Worm (Caenorhabditis elegans) whole organism, young adult: ENCODE measurements around the gene tni-4.
A peak's percentile ranks its signal among the peaks of the same experiment; 100 is the strongest.

Experiments used
- B0035.1 ChIP-seq: sonication (generic microtip); optimal IDR thresholded peaks from 2 replicates; lab custom pipeline; 2016; ENCODE audit warnings: missing genetic modification characterization, mild to moderate bottlenecking, missing compliant biosample characterization, missing genotype, missing genetic modification reagents
- F57A8.1 ChIP-seq: fragments of 200-800 bp; sonication (Bioruptor generic); optimal IDR thresholded peaks from 2 replicates; lab custom pipeline; 2018; ENCODE audit warnings: mild to moderate bottlenecking, missing genetic modification characterization, moderate library complexity, missing compliant biosample characterization
- K11D2.4 ChIP-seq: fragments of 200-800 bp; sonication (Bioruptor generic); IDR thresholded peaks from 2 replicates; pipeline ENCODE4 v1.3.6; 2022; ENCODE audit warnings: missing genetic modification reagents, missing genetic modification characterization, missing compliant biosample characterization
- K12H6.12 ChIP-seq: fragments of 200-800 bp; sonication (Bioruptor generic); optimal IDR thresholded peaks from 2 replicates; lab custom pipeline; 2018; ENCODE audit warnings: mild to moderate bottlenecking, missing genetic modification characterization, missing compliant biosample characterization
- Y53G8AR.9 ChIP-seq: fragments of 200-800 bp; sonication (Bioruptor generic); conservative IDR thresholded peaks from 2 replicates; pipeline ENCODE4 v1.3.6; 2022; ENCODE audit warnings: missing genetic modification reagents, missing genetic modification characterization, missing compliant biosample characterization
- Y95B8A.8 ChIP-seq: fragments of 200-800 bp; sonication (Bioruptor generic); IDR thresholded peaks from 2 replicates; pipeline ENCODE4 v1.3.6; 2022; ENCODE audit warnings: missing genetic modification reagents, missing genetic modification characterization, missing compliant biosample characterization
- aptf-2 ChIP-seq: fragments of 200-800 bp; sonication (Bioruptor generic); conservative IDR thresholded peaks from 2 replicates; pipeline ENCODE4 v1.3.6; 2022; ENCODE audit warnings: missing genetic modification reagents, missing genetic modification characterization, missing compliant biosample characterization
- aptf-3 ChIP-seq: fragments of 200-800 bp; sonication (Bioruptor generic); IDR thresholded peaks from 2 replicates; pipeline ENCODE4 v1.3.6; 2022; ENCODE audit warnings: missing genetic modification characterization, missing compliant biosample characterization
- atf-7 ChIP-seq: sonication (generic microtip); optimal IDR thresholded peaks from 2 replicates; lab custom pipeline; 2017; ENCODE audit warnings: mild to moderate bottlenecking, missing genetic modification characterization, missing compliant biosample characterization
- attf-5 ChIP-seq: fragments of 200-800 bp; sonication (Bioruptor generic); optimal IDR thresholded peaks from 2 replicates; lab custom pipeline; 2018; ENCODE audit warnings: mild to moderate bottlenecking, missing genetic modification characterization, missing compliant biosample characterization
- bed-2 ChIP-seq: fragments of 200-800 bp; sonication (Bioruptor generic); IDR thresholded peaks from 2 replicates; pipeline ENCODE4 v1.3.6; 2022; ENCODE audit warnings: missing genetic modification reagents, missing genetic modification characterization, missing compliant biosample characterization
- cebp-1 ChIP-seq, 2 experiments: fragments of 200-800 bp in 1 of 2; sonication (Bioruptor generic) in 1 of 2; sonication (generic microtip) in 1 of 2; IDR thresholded peaks in 1 of 2; optimal IDR thresholded peaks in 1 of 2; 2 replicates each; pipeline versions ENCODE4 v1.3.6 to Lab custom; 2017 to 2022; ENCODE audit warnings: missing compliant biosample characterization in 2 of 2, missing genetic modification characterization in 2 of 2, mild to moderate bottlenecking in 1 of 2, missing genetic modification reagents in 1 of 2, moderate library complexity in 1 of 2
- ceh-40 ChIP-seq: fragments of 200-800 bp; sonication (Bioruptor generic); IDR thresholded peaks from 2 replicates; pipeline ENCODE4 v1.3.6; 2022; ENCODE audit warnings: missing genetic modification characterization, missing compliant biosample characterization
- ceh-91 ChIP-seq: fragments of 200-800 bp; sonication (Bioruptor generic); IDR thresholded peaks from 2 replicates; pipeline ENCODE4 v1.3.6; 2022; ENCODE audit warnings: missing genetic modification reagents, missing genetic modification characterization, missing compliant biosample characterization
- chd-7 ChIP-seq: sonication (generic microtip); optimal IDR thresholded peaks from 2 replicates; lab custom pipeline; 2016; ENCODE audit warnings: mild to moderate bottlenecking, missing genetic modification characterization, moderate library complexity, missing compliant biosample characterization
- dox-1 ChIP-seq: fragments of 200-800 bp; sonication (Bioruptor generic); IDR thresholded peaks from 2 replicates; pipeline ENCODE4 v1.3.6; 2022; ENCODE audit warnings: missing genetic modification reagents, missing genetic modification characterization, missing compliant biosample characterization
- ekl-4 ChIP-seq: fragments of 200-800 bp; sonication (Bioruptor generic); IDR thresholded peaks from 2 replicates; pipeline ENCODE4 v1.3.6; 2022; ENCODE audit warnings: missing genetic modification reagents, missing genetic modification characterization, missing compliant biosample characterization
- fkh-3 ChIP-seq: sonication (generic microtip); optimal IDR thresholded peaks from 2 replicates; lab custom pipeline; 2016; ENCODE audit warnings: mild to moderate bottlenecking, missing genetic modification characterization, missing compliant biosample characterization
- gei-17 ChIP-seq: fragments of 200-800 bp; sonication (Bioruptor generic); optimal IDR thresholded peaks from 2 replicates; lab custom pipeline; 2018; ENCODE audit warnings: mild to moderate bottlenecking, missing genetic modification characterization, missing compliant biosample characterization
- him-1 ChIP-seq: sonication (generic microtip); optimal IDR thresholded peaks from 2 replicates; lab custom pipeline; 2016; ENCODE audit warnings: missing genotype, missing genetic modification reagents, missing genetic modification characterization, missing compliant biosample characterization
- hsf-1 ChIP-seq: fragments of 200-800 bp; sonication (Bioruptor generic); IDR thresholded peaks from 2 replicates; pipeline ENCODE4 v1.3.6; 2022; ENCODE audit warnings: missing genetic modification reagents, missing genetic modification characterization, missing compliant biosample characterization
- lin-54 ChIP-seq: fragments of 200-800 bp; sonication (Bioruptor generic); optimal IDR thresholded peaks from 2 replicates; lab custom pipeline; 2018; ENCODE audit warnings: mild to moderate bottlenecking, missing genetic modification characterization, missing compliant biosample characterization
- madf-3 ChIP-seq: fragments of 200-800 bp; sonication (Bioruptor generic); IDR thresholded peaks from 2 replicates; pipeline ENCODE4 v1.3.6; 2022; ENCODE audit warnings: missing genetic modification reagents, missing genetic modification characterization, missing compliant biosample characterization
- madf-6 ChIP-seq: fragments of 200-800 bp; sonication (Bioruptor generic); IDR thresholded peaks from 2 replicates; pipeline ENCODE4 v1.3.6; 2022; ENCODE audit warnings: missing genetic modification reagents, missing genetic modification characterization, missing compliant biosample characterization
- madf-8 ChIP-seq: fragments of 200-800 bp; sonication (Bioruptor generic); conservative IDR thresholded peaks from 2 replicates; pipeline ENCODE4 v1.3.6; 2022; ENCODE audit warnings: missing genetic modification reagents, missing genetic modification characterization, missing compliant biosample characterization
- mcd-1 ChIP-seq: fragments of 200-800 bp; sonication (Bioruptor generic); IDR thresholded peaks from 2 replicates; pipeline ENCODE4 v1.3.6; 2022; ENCODE audit warnings: missing genetic modification reagents, missing genetic modification characterization, missing compliant biosample characterization
- nfya-1 ChIP-seq: sonication (generic microtip); optimal IDR thresholded peaks from 2 replicates; lab custom pipeline; 2017; ENCODE audit warnings: antibody characterized with exemption, missing compliant biosample characterization, missing genetic modification characterization, borderline replicate concordance; ENCODE audit not compliant: insufficient read depth
- nfyb-1 ChIP-seq: fragments of 200-800 bp; sonication (Bioruptor generic); IDR thresholded peaks from 2 replicates; pipeline ENCODE4 v1.3.6; 2022; ENCODE audit warnings: missing genetic modification reagents, missing genetic modification characterization, missing compliant biosample characterization
- nhr-80 ChIP-seq: sonication (generic microtip); optimal IDR thresholded peaks from 2 replicates; lab custom pipeline; 2016; ENCODE audit warnings: missing genetic modification characterization, missing compliant biosample characterization
- pbrm-1 ChIP-seq: fragments of 200-800 bp; sonication (Bioruptor generic); IDR thresholded peaks from 2 replicates; pipeline ENCODE4 v1.3.6; 2022; ENCODE audit warnings: missing genetic modification reagents, missing genetic modification characterization, missing compliant biosample characterization
- snpc-1.3 ChIP-seq: sonication (generic microtip); optimal IDR thresholded peaks from 2 replicates; lab custom pipeline; 2017; ENCODE audit warnings: missing genetic modification characterization, mild to moderate bottlenecking, missing compliant biosample characterization, antibody characterized with exemption, moderate library complexity, missing genotype, missing genetic modification reagents; ENCODE audit not compliant: insufficient read depth
- snpc-4 ChIP-seq, 5 experiments: fragments of 150-350 bp in 1 of 5; sonication (generic microtip) in 4 of 5; optimal IDR thresholded peaks; 2 replicates each; lab custom pipeline; 2014 to 2018; ENCODE audit warnings: missing genetic modification characterization in 5 of 5, missing biosample characterization in 3 of 5, antibody characterized with exemption in 2 of 5, mild to moderate bottlenecking in 2 of 5, missing compliant biosample characterization in 2 of 5, missing genotype in 2 of 5, moderate library complexity in 2 of 5, missing genetic modification reagents in 1 of 5
- sptf-2 ChIP-seq: fragments of 200-800 bp; sonication (Bioruptor generic); optimal IDR thresholded peaks from 2 replicates; lab custom pipeline; 2018; ENCODE audit warnings: mild to moderate bottlenecking, missing genetic modification characterization, missing compliant biosample characterization
- zim-3 ChIP-seq: sonication (generic microtip); optimal IDR thresholded peaks from 2 replicates; lab custom pipeline; 2017; ENCODE audit warnings: mild to moderate bottlenecking, missing genetic modification characterization, moderate library complexity, missing compliant biosample characterization
- ztf-18 ChIP-seq: sonication (generic microtip); optimal IDR thresholded peaks from 2 replicates; lab custom pipeline; 2016; ENCODE audit warnings: missing genotype, mild to moderate bottlenecking, missing genetic modification characterization, missing compliant biosample characterization
- ztf-25 ChIP-seq: fragments of 200-800 bp; sonication (Bioruptor generic); IDR thresholded peaks from 2 replicates; pipeline ENCODE4 v1.3.6; 2022; ENCODE audit warnings: missing genetic modification reagents, missing genetic modification characterization, missing compliant biosample characterization
- ztf-26 ChIP-seq: sonication (generic microtip); optimal IDR thresholded peaks from 2 replicates; lab custom pipeline; 2017; ENCODE audit warnings: missing genetic modification characterization, missing compliant biosample characterization
- ztf-3 ChIP-seq: fragments of 200-800 bp; sonication (Bioruptor generic); optimal IDR thresholded peaks from 2 replicates; lab custom pipeline; 2018; ENCODE audit warnings: mild to moderate bottlenecking, missing genetic modification characterization, missing compliant biosample characterization
- ztf-6 ChIP-seq: fragments of 200-800 bp; sonication (Bioruptor generic); IDR thresholded peaks from 2 replicates; pipeline ENCODE4 v1.3.6; 2022; ENCODE audit warnings: missing genetic modification reagents, missing genetic modification characterization, missing compliant biosample characterization

tni-4 gene

ce11 chrIV:5204573-5204972 is at the start of gene tni-4:
tni-4 (plus strand) TSS chrIV:5204591.
- TF ChIP-seq atf-7 (tag; lab: Kevin White, UChicago) (no peak), aptf-2 (GFP tag; lab: Robert Waterston, UW) (no peak), snpc-1.3 (no peak), lin-54 (GFP tag; lab: Kevin White, UChicago) (no peak), cebp-1 (GFP tag; IDR thresholded peaks at IDR 0.05; lab: Robert Waterston, UW) (no peak), cebp-1 (tag; optimal IDR thresholded peaks at IDR 0.05; lab: Kevin White, UChicago) (no peak), zim-3 (tag; lab: Kevin White, UChicago) (no peak), B0035.1 (tag; lab: Kevin White, UChicago) (no peak)

ce11 chrIV:5157226-5157625 is 47.2 kb upstream of the tni-4 start, which contains the start of gene C24D10.49:
C24D10.49 (minus strand) TSS chrIV:5157326.
- TF ChIP-seq madf-6 (GFP tag; lab: Robert Waterston, UW) (no peak), aptf-3 (no peak), fkh-3 (tag; lab: Kevin White, UChicago) (no peak), attf-5 (GFP tag; lab: Kevin White, UChicago) (no peak), ceh-40 (GFP tag; lab: Robert Waterston, UW) (no peak), madf-3 (GFP tag; lab: Robert Waterston, UW) (no peak), chd-7 (tag; lab: Kevin White, UChicago) (no peak), sptf-2 (GFP tag; lab: Kevin White, UChicago) (no peak), Y95B8A.8 (GFP tag; lab: Robert Waterston, UW) (no peak), nfya-1 (tag; lab: Kevin White, UChicago) (no peak), ekl-4 (GFP tag; lab: Robert Waterston, UW) (no peak), atf-7 (tag; lab: Kevin White, UChicago) (no peak), gei-17 (no peak), madf-8 (no peak), nhr-80 (tag; lab: Kevin White, UChicago) (no peak), him-1 (tag; lab: Kevin White, UChicago) (no peak), ztf-3 (GFP tag; lab: Kevin White, UChicago) (no peak), ztf-6 (no peak), pbrm-1 (no peak), K11D2.4 (GFP tag; lab: Robert Waterston, UW) (no peak)

ce11 chrIV:5160171-5160570 is 44.2 kb upstream of the tni-4 start, which contains the start of the genes C24D10.6 and C24D10.4:
C24D10.6 (minus strand) TSS chrIV:5160248.
C24D10.4 (plus strand) TSS chrIV:5160522.
- TF ChIP-seq Y53G8AR.9 (GFP tag; lab: Robert Waterston, UW) (no peak), cebp-1 (GFP tag; IDR thresholded peaks at IDR 0.05; lab: Robert Waterston, UW) (no peak), cebp-1 (tag; optimal IDR thresholded peaks at IDR 0.05; lab: Kevin White, UChicago) (no peak), ztf-18 (tag; lab: Kevin White, UChicago) (no peak), ceh-91 (GFP tag; lab: Robert Waterston, UW) (no peak), dox-1 (GFP tag; lab: Robert Waterston, UW) (no peak), hsf-1 (GFP tag; lab: Robert Waterston, UW) (no peak), snpc-4 (GFP tag; optimal IDR thresholded peaks at IDR 0.05; lab: Kevin White, UChicago) (peak; percentile 40), snpc-4 (tag; optimal IDR thresholded peaks at IDR 0.05; lab: Kevin White, UChicago) (peak in 3 of 4 experiments; percentile 21 to 84 (median 70)), bed-2 (no peak), mcd-1 (peak; percentile 87), K12H6.12 (tag; lab: Kevin White, UChicago) (no peak), ztf-25 (no peak), atf-7 (tag; lab: Kevin White, UChicago) (no peak), F57A8.1 (GFP tag; lab: Kevin White, UChicago) (no peak), nfyb-1 (GFP tag; lab: Robert Waterston, UW) (no peak), ztf-26 (tag; lab: Kevin White, UChicago) (no peak)
